Worm (Caenorhabditis elegans): Measurements from ENCODE around the gene nduf-11.

ce11 chrII:11349892-11350291 lies 4.5 kb upstream of the nduf-11 start, which contains the start of gene dph-5:
- TF ChIP-seq ama-1 (optimal IDR thresholded peaks at IDR 0.05), result no peak
- TF ChIP-seq pes-1 (GFP tag; IDR thresholded peaks at IDR 0.05), result no peak
- TF ChIP-seq tbx-11 (GFP tag; IDR thresholded peaks at IDR 0.05), result no peak
- no peak for TF ChIP-seq ceh-36 (tag; optimal IDR thresholded peaks at IDR 0.05)
- no peak for TF ChIP-seq F13C5.2 (tag; optimal IDR thresholded peaks at IDR 0.05)
- no peak for TF ChIP-seq hmbx-1 (tag; optimal IDR thresholded peaks at IDR 0.05)
- TF ChIP-seq sea-1 (GFP tag; conservative IDR thresholded peaks at IDR 0.05), result no peak
- no peak for TF ChIP-seq ceh-13 (GFP tag; optimal IDR thresholded peaks at IDR 0.05)
- TF ChIP-seq tbx-37 (GFP tag; conservative IDR thresholded peaks at IDR 0.05), result no peak
